Worm (Caenorhabditis elegans): ENCODE measurements around the gene F48G7.13.

F48G7.13 gene

ce11 chrV:587818-588217 is 27.6 kb upstream of the F48G7.13 start, which contains the start of gene K06H6.1:
Gene K06H6.1, plus strand, starts transcription at chrV:588118.
- TF ChIP-seq ceh-45 (GFP tag; IDR thresholded peaks at IDR 0.05) (no peak), unc-42 (tag; optimal IDR thresholded peaks at IDR 0.05) (no peak), gmeb-2 (tag; optimal IDR thresholded peaks at IDR 0.05) (no peak), nhr-232 (tag; optimal IDR thresholded peaks at IDR 0.05) (no peak), C08G9.2 (tag; optimal IDR thresholded peaks at IDR 0.05) (no peak), C38D4.7 (GFP tag; optimal IDR thresholded peaks at IDR 0.05) (no peak)

- no peak for TF ChIP-seq ceh-30 (tag; optimal IDR thresholded peaks at IDR 0.05)
- TF ChIP-seq ama-1 (optimal IDR thresholded peaks at IDR 0.05) = no peak
- no peak for TF ChIP-seq T23F11.4 (GFP tag; optimal IDR thresholded peaks at IDR 0.05)
- TF ChIP-seq odd-2 (tag; optimal IDR thresholded peaks at IDR 0.05) = no peak
- TF ChIP-seq F13H6.1 (tag; optimal IDR thresholded peaks at IDR 0.05) = no peak
- TF ChIP-seq gmeb-2 (tag; optimal IDR thresholded peaks at IDR 0.05) = no peak
- TF ChIP-seq dmd-4 (tag; optimal IDR thresholded peaks at IDR 0.05; ENCODE audit: borderline replicate concordance) = no peak
- no peak for TF ChIP-seq pha-4 (tag; optimal IDR thresholded peaks at IDR 0.05)
- TF ChIP-seq ceh-24 (tag; optimal IDR thresholded peaks at IDR 0.05) = no peak
- TF ChIP-seq K02D7.2 (tag; optimal IDR thresholded peaks at IDR 0.05) = no peak
- TF ChIP-seq K09A11.1 (tag; optimal IDR thresholded peaks at IDR 0.05; ENCODE audit: insufficient read depth) = no peak
These were observed 25.2 kb upstream of the F48G7.13 start, which contains the start of gene ZK488.6 for ce11 chrV:590182-590581. Gene ZK488.6, plus strand, starts transcription at chrV:590482.

ce11 chrV:592959-593358 is 22.4 kb upstream of the F48G7.13 start, which contains the start of gene ZK488.5:
Gene ZK488.5, plus strand, starts transcription at chrV:593259.
- TF ChIP-seq ztf-16 (tag; optimal IDR thresholded peaks at IDR 0.05) (no peak), hlh-8 (tag; optimal IDR thresholded peaks at IDR 0.05) (no peak), elt-4 (tag; optimal IDR thresholded peaks at IDR 0.05) (no peak), K09A11.1 (tag; optimal IDR thresholded peaks at IDR 0.05; ENCODE audit: insufficient read depth) (no peak), pag-3 (tag; optimal IDR thresholded peaks at IDR 0.05; ENCODE audit: borderline replicate concordance) (no peak), ceh-6 (GFP tag; optimal IDR thresholded peaks at IDR 0.05) (no peak), ceh-9 (tag; optimal IDR thresholded peaks at IDR 0.05) (no peak), lim-6 (tag; optimal IDR thresholded peaks at IDR 0.05) (no peak), fax-1 (tag; optimal IDR thresholded peaks at IDR 0.05) (no peak)

- TF ChIP-seq npax-4 (tag; optimal IDR thresholded peaks at IDR 0.05) (no peak), F13H6.1 (tag; optimal IDR thresholded peaks at IDR 0.05) (no peak), hlh-13 (GFP tag; optimal IDR thresholded peaks at IDR 0.05) (no peak), ceh-9 (tag; optimal IDR thresholded peaks at IDR 0.05) (no peak), ceh-22 (tag; optimal IDR thresholded peaks at IDR 0.05) (no peak), ztf-16 (tag; optimal IDR thresholded peaks at IDR 0.05) (no peak), ceh-48 (tag; optimal IDR thresholded peaks at IDR 0.05) (no peak), pqm-1 (tag; optimal IDR thresholded peaks at IDR 0.05) (no peak), K09A11.1 (tag; optimal IDR thresholded peaks at IDR 0.05; ENCODE audit: insufficient read depth) (no peak), ceh-30 (tag; optimal IDR thresholded peaks at IDR 0.05) (no peak), hlh-6 (tag; optimal IDR thresholded peaks at IDR 0.05) (no peak), tbx-7 (tag; optimal IDR thresholded peaks at IDR 0.05) (no peak), nhr-11 (tag; optimal IDR thresholded peaks at IDR 0.05) (no peak), fkh-10 (GFP tag; optimal IDR thresholded peaks at IDR 0.05) (no peak)
These were observed 18.5 kb upstream of the F48G7.13 start for ce11 chrV:596923-597322.

ce11 chrV:597823-598222 is 17.6 kb upstream of the F48G7.13 start:
- TF ChIP-seq unc-55 (GFP tag; optimal IDR thresholded peaks at IDR 0.05) = no peak
- no peak for TF ChIP-seq pax-1 (tag; optimal IDR thresholded peaks at IDR 0.05)
- no peak for TF ChIP-seq F13H6.1 (tag; optimal IDR thresholded peaks at IDR 0.05)
